Worm (Caenorhabditis elegans): ENCODE data around the gene C03A3.3.

DNA sequence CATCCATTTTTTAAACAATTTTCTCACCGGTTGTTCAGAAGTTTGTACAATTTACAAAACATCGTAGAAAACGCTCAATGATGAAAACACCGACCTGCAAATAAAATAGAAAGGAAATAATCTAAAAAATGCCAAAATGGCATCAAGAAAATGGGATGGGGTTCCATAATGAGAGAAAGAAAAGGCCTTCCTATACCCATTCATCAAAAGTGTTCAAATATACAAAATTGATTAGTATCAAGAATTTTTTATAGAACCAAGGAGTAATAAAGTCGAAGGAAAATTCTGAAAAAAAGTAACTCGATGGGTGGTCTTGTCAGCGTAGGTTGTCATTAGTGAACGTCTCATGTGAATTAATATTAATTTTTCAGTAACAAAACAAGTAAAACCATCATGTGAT lies 42.3 kb downstream of the C03A3.3 start, which contains the start of gene C34F6.12:
- TF ChIP-seq nhr-23 (tag; optimal IDR thresholded peaks at IDR 0.05), result no peak
- TF ChIP-seq nhr-12 (tag; optimal IDR thresholded peaks at IDR 0.05), result no peak
